Fruit fly (Drosophila melanogaster) whole organism, embryonic: ENCODE measurements around the gene CG2256.

Experiments
- BEAF-32 ChIP-seq: fragments of 200-800 bp; sonication (Bioruptor generic); optimal IDR thresholded peaks from 3 replicates; lab custom pipeline; 2017; ENCODE audit warnings: missing biosample characterization, missing genetic modification characterization, mild to moderate bottlenecking, moderate library complexity, missing genetic modification reagents
- CG10321 ChIP-seq: fragments of 200-800 bp; sonication (Bioruptor generic); IDR thresholded peaks from 2 replicates; pipeline ENCODE4 v1.3.6; 2022; ENCODE audit warnings: missing biosample characterization, missing genetic modification characterization
- CG12942 ChIP-seq: fragments of 200-800 bp; sonication (Bioruptor generic); optimal IDR thresholded peaks from 3 replicates; lab custom pipeline; 2016; ENCODE audit warnings: missing biosample characterization, missing genetic modification characterization
- CG1529 ChIP-seq: fragments of 200-800 bp; sonication (Bioruptor generic); optimal IDR thresholded peaks from 3 replicates; lab custom pipeline; 2018; ENCODE audit warnings: missing biosample characterization, missing genetic modification characterization
- CG1647 ChIP-seq: fragments of 200-800 bp; sonication (Bioruptor generic); optimal IDR thresholded peaks from 3 replicates; lab custom pipeline; 2016; ENCODE audit warnings: missing biosample characterization, missing genetic modification characterization
- CG16813 ChIP-seq: fragments of 200-800 bp; sonication (Bioruptor generic); IDR thresholded peaks from 3 replicates; pipeline ENCODE4 v1.3.6; 2022; ENCODE audit warnings: missing biosample characterization, missing genetic modification characterization; ENCODE audit not compliant: partially characterized antibody
- CG16815 ChIP-seq: fragments of 200-800 bp; sonication (Bioruptor generic); optimal IDR thresholded peaks from 3 replicates; lab custom pipeline; 2017; ENCODE audit warnings: missing biosample characterization, mild to moderate bottlenecking, missing genetic modification characterization
- CG17802 ChIP-seq: fragments of 200-800 bp; sonication (Bioruptor generic); optimal IDR thresholded peaks from 2 replicates; lab custom pipeline; 2018; ENCODE audit warnings: missing biosample characterization, mild to moderate bottlenecking, missing genetic modification characterization, moderate library complexity
- CG17829 ChIP-seq: fragments of 200-800 bp; optimal IDR thresholded peaks from 2 replicates; lab custom pipeline; 2019; ENCODE audit warnings: missing biosample characterization, mild to moderate bottlenecking, missing genetic modification characterization, moderate library complexity
- CG18476 ChIP-seq: fragments of 200-800 bp; sonication (Bioruptor generic); optimal IDR thresholded peaks from 2 replicates; lab custom pipeline; 2016; ENCODE audit warnings: missing biosample characterization, mild to moderate bottlenecking, missing genetic modification characterization
- CG2889 ChIP-seq: fragments of 200-800 bp; sonication (Bioruptor generic); IDR thresholded peaks from 3 replicates; pipeline ENCODE4 v1.3.6; 2022; ENCODE audit warnings: missing biosample characterization, missing genetic modification characterization
- CG3726 ChIP-seq: fragments of 200-800 bp; sonication (Bioruptor generic); IDR thresholded peaks from 3 replicates; pipeline ENCODE4, ENCODE4 v1.3.6; 2022; ENCODE audit warnings: missing biosample characterization, missing genetic modification characterization
- CG3838 ChIP-seq: fragments of 200-800 bp; sonication (Bioruptor generic); optimal IDR thresholded peaks from 3 replicates; lab custom pipeline; 2016; ENCODE audit warnings: missing biosample characterization, missing genetic modification characterization
- CG4404 ChIP-seq: fragments of 200-800 bp; sonication (Bioruptor generic); IDR thresholded peaks from 2 replicates; pipeline ENCODE4 v1.3.6; 2022; ENCODE audit warnings: missing biosample characterization, missing genetic modification characterization
- CG4854 ChIP-seq: fragments of 200-800 bp; sonication (Bioruptor generic); optimal IDR thresholded peaks from 2 replicates; lab custom pipeline; 2016; ENCODE audit warnings: missing biosample characterization, missing genetic modification characterization, inconsistent platforms
- CG6175 ChIP-seq: fragments of 200-800 bp; sonication (Bioruptor generic); IDR thresholded peaks from 3 replicates; pipeline ENCODE4 v1.3.6; 2022; ENCODE audit warnings: missing biosample characterization, missing genetic modification characterization
- CG7987 ChIP-seq: fragments of 200-800 bp; sonication (Bioruptor generic); optimal IDR thresholded peaks from 2 replicates; lab custom pipeline; 2018; ENCODE audit warnings: missing biosample characterization, mild to moderate bottlenecking, missing genetic modification characterization, moderate library complexity
- CG8388 ChIP-seq: fragments of 200-800 bp; sonication (Bioruptor generic); optimal IDR thresholded peaks from 2 replicates; lab custom pipeline; 2019; ENCODE audit warnings: missing biosample characterization, mild to moderate bottlenecking, missing genetic modification characterization, moderate library complexity
- CG8765 ChIP-seq: fragments of 200-800 bp; sonication (Bioruptor generic); IDR thresholded peaks from 2 replicates; pipeline ENCODE4 v1.3.6; 2022; ENCODE audit warnings: missing biosample characterization, missing genetic modification characterization
- CG9609 ChIP-seq: fragments of 200-800 bp; sonication (Bioruptor generic); optimal IDR thresholded peaks from 3 replicates; lab custom pipeline; 2016; ENCODE audit warnings: missing biosample characterization, missing genetic modification characterization
- CoRest ChIP-seq: fragments of 200-800 bp; sonication (Bioruptor generic); optimal IDR thresholded peaks from 3 replicates; lab custom pipeline; 2018; ENCODE audit warnings: missing biosample characterization, mild to moderate bottlenecking, missing genetic modification characterization, moderate library complexity
- Deaf1 ChIP-seq: fragments of 200-800 bp; optimal IDR thresholded peaks from 3 replicates; lab custom pipeline; 2019; ENCODE audit warnings: missing biosample characterization, mild to moderate bottlenecking, missing genetic modification characterization, moderate library complexity
- Dfd ChIP-seq, 2 experiments: fragments of >200 bp; optimal IDR thresholded peaks; 2 replicates each; lab custom pipeline; 2017; ENCODE audit warnings: missing biosample characterization in 2 of 2, missing genetic modification characterization in 2 of 2
- Dip3 ChIP-seq: fragments of 200-800 bp; sonication (Bioruptor generic); optimal IDR thresholded peaks from 3 replicates; lab custom pipeline; 2016; ENCODE audit warnings: missing biosample characterization, missing genetic modification characterization
- HLHmδ ChIP-seq: fragments of 200-800 bp; sonication (Bioruptor generic); optimal IDR thresholded peaks from 2 replicates; lab custom pipeline; 2018; ENCODE audit warnings: missing biosample characterization, mild to moderate bottlenecking, missing genetic modification characterization, moderate library complexity
- Nf-YB ChIP-seq: fragments of 200-800 bp; sonication (Bioruptor generic); optimal IDR thresholded peaks from 3 replicates; lab custom pipeline; 2019; ENCODE audit warnings: missing biosample characterization, mild to moderate bottlenecking, missing genetic modification characterization, moderate library complexity
- Opbp ChIP-seq: fragments of 200-800 bp; sonication (Bioruptor generic); IDR thresholded peaks from 3 replicates; pipeline ENCODE4 v1.3.6; 2022; ENCODE audit warnings: missing biosample characterization, missing genetic modification characterization; ENCODE audit not compliant: partially characterized antibody
- PHDP ChIP-seq: fragments of 200-800 bp; sonication (Bioruptor generic); optimal IDR thresholded peaks from 3 replicates; lab custom pipeline; 2018; ENCODE audit warnings: missing biosample characterization, mild to moderate bottlenecking, missing genetic modification characterization, moderate library complexity
- Sox102F ChIP-seq: fragments of 200-800 bp; sonication (Bioruptor generic); optimal IDR thresholded peaks from 2 replicates; lab custom pipeline; 2018; ENCODE audit warnings: missing biosample characterization, mild to moderate bottlenecking, missing genetic modification characterization, moderate library complexity
- Stat92E ChIP-seq, 3 experiments: fragments of >200 bp in 2 of 3; fragments of 200-800 bp in 1 of 3; sonication (Bioruptor generic) in 1 of 3; optimal IDR thresholded peaks; 2 replicates each; lab custom pipeline; 2017 to 2019; ENCODE audit warnings: missing biosample characterization in 3 of 3, missing genetic modification characterization in 3 of 3, mild to moderate bottlenecking in 1 of 3, moderate library complexity in 1 of 3
- Xbp1 ChIP-seq: fragments of 200-800 bp; sonication (Bioruptor generic); optimal IDR thresholded peaks from 3 replicates; lab custom pipeline; 2016; ENCODE audit warnings: missing biosample characterization, mild to moderate bottlenecking, missing genetic modification characterization
- aop ChIP-seq: fragments of 200-800 bp; sonication (Bioruptor generic); IDR thresholded peaks from 2 replicates; pipeline ENCODE4 v1.3.6; 2022; ENCODE audit warnings: missing biosample characterization, missing genetic modification characterization
- ap ChIP-seq: fragments of 200-800 bp; sonication (Bioruptor generic); IDR thresholded peaks from 2 replicates; pipeline ENCODE4 v1.3.6; 2022; ENCODE audit warnings: missing biosample characterization, missing genetic modification characterization
- br ChIP-seq: fragments of >200 bp; optimal IDR thresholded peaks from 2 replicates; lab custom pipeline; 2017
- crol ChIP-seq: fragments of 200-800 bp; sonication (Bioruptor generic); IDR thresholded peaks from 2 replicates; pipeline ENCODE4 v1.3.6; 2022; ENCODE audit warnings: missing biosample characterization, missing genetic modification characterization
- disco-r ChIP-seq: fragments of 200-800 bp; sonication (Bioruptor generic); optimal IDR thresholded peaks from 2 replicates; lab custom pipeline; 2016; ENCODE audit warnings: missing biosample characterization, missing genetic modification characterization
- exex ChIP-seq: fragments of 200-800 bp; sonication (Bioruptor generic); optimal IDR thresholded peaks from 4 replicates; lab custom pipeline; 2018; ENCODE audit warnings: missing biosample characterization, mild to moderate bottlenecking, missing genetic modification characterization, moderate library complexity
- gsb ChIP-seq: fragments of 200-800 bp; sonication (Bioruptor generic); IDR thresholded peaks from 2 replicates; pipeline ENCODE4 v1.3.6; 2022; ENCODE audit warnings: missing biosample characterization, missing genetic modification characterization
- ind ChIP-seq: fragments of 200-800 bp; sonication (Bioruptor generic); optimal IDR thresholded peaks from 3 replicates; lab custom pipeline; 2016; ENCODE audit warnings: missing biosample characterization, missing genetic modification characterization
- knrl ChIP-seq: fragments of 200-800 bp; sonication (Bioruptor generic); IDR thresholded peaks from 3 replicates; pipeline ENCODE4 v1.3.6; 2022; ENCODE audit warnings: missing biosample characterization, missing genetic modification characterization; ENCODE audit not compliant: partially characterized antibody
- lbe ChIP-seq: fragments of 200-800 bp; sonication (Bioruptor generic); optimal IDR thresholded peaks from 2 replicates; lab custom pipeline; 2016; ENCODE audit warnings: missing biosample characterization, mild to moderate bottlenecking, missing genetic modification characterization
- lilli ChIP-seq: fragments of 200-800 bp; sonication (Bioruptor generic); optimal IDR thresholded peaks from 3 replicates; lab custom pipeline; 2016; ENCODE audit warnings: missing biosample characterization, missing genetic modification characterization
- lmd ChIP-seq: fragments of 200-800 bp; sonication (Bioruptor generic); IDR thresholded peaks from 2 replicates; pipeline ENCODE4 v1.3.6; 2022; ENCODE audit warnings: missing biosample characterization, missing genetic modification characterization
- phol ChIP-seq: fragments of 200-800 bp; sonication (Bioruptor generic); optimal IDR thresholded peaks from 3 replicates; lab custom pipeline; 2018; ENCODE audit warnings: missing biosample characterization, mild to moderate bottlenecking, missing genetic modification characterization, moderate library complexity
- pros ChIP-seq: fragments of 200-800 bp; sonication (Bioruptor generic); optimal IDR thresholded peaks from 3 replicates; lab custom pipeline; 2019; ENCODE audit warnings: missing biosample characterization, mild to moderate bottlenecking, missing genetic modification characterization, moderate library complexity
- sim ChIP-seq: fragments of 200-800 bp; sonication (Bioruptor generic); IDR thresholded peaks from 2 replicates; pipeline ENCODE4 v1.3.6; 2022; ENCODE audit warnings: missing biosample characterization, missing genetic modification characterization
- sqz ChIP-seq: fragments of 200-800 bp; sonication (Bioruptor generic); optimal IDR thresholded peaks from 3 replicates; lab custom pipeline; 2018; ENCODE audit warnings: missing biosample characterization, mild to moderate bottlenecking, missing genetic modification characterization
- tna ChIP-seq: fragments of 200-800 bp; sonication (Bioruptor generic); IDR thresholded peaks from 2 replicates; pipeline ENCODE4 v1.3.6; 2022; ENCODE audit warnings: missing biosample characterization, missing genetic modification characterization; ENCODE audit not compliant: partially characterized antibody
- yki ChIP-seq: fragments of >200 bp; optimal IDR thresholded peaks from 3 replicates; lab custom pipeline; 2018

CG2256 gene

dm6 chrX:8092075-8092682 is 5.2 kb upstream of the CG2256 start (continued):
- peak in 1 of 3 experiments; percentile 90 for TF ChIP-seq Stat92E (GFP tag; optimal IDR thresholded peaks at IDR 0.05; lab: Kevin White, UChicago)
- TF ChIP-seq Deaf1 (tag; lab: Kevin White, UChicago), result peak; percentile 81
- peak; percentile 92 for TF ChIP-seq CG12942 (GFP tag; lab: Kevin White, UChicago)
- TF ChIP-seq CG2889 (GFP tag; lab: Robert Waterston, UW), result peak; percentile 82
- TF ChIP-seq CG3838 (GFP tag; lab: Kevin White, UChicago), result peak; percentile 73
- TF ChIP-seq aop (GFP tag; lab: Robert Waterston, UW), result 0 out of 2 replicates have a peak, but pooled peaks have one; percentile 8
- TF ChIP-seq CG1529, result peak; percentile 93
- peak; percentile 86 for TF ChIP-seq ap
- TF ChIP-seq Dip3 (GFP tag; lab: Kevin White, UChicago), result peak; percentile 69
- TF ChIP-seq CG4854, result peak; percentile 72
- TF ChIP-seq tna (GFP tag; lab: Robert Waterston, UW), result no peak
- peak; percentile 95 for TF ChIP-seq crol
- peak; percentile 89 for TF ChIP-seq lilli (GFP tag; lab: Kevin White, UChicago)
- peak; percentile 95 for TF ChIP-seq Sox102F
- peak; percentile 95 for TF ChIP-seq sqz
- TF ChIP-seq CG17802 (tag; lab: Kevin White, UChicago), result peak; percentile 55
- TF ChIP-seq CG8765 (GFP tag; lab: Robert Waterston, UW), result peak; percentile 40; the same call in 1 of the 2 replicates
- peak; percentile 96 for TF ChIP-seq CG17829 (tag; lab: Kevin White, UChicago)
- peak; percentile 95 for TF ChIP-seq lmd
- peak; percentile 34 for TF ChIP-seq yki
- no peak for TF ChIP-seq br (lab: Kevin White, UChicago)
- TF ChIP-seq lbe (GFP tag; lab: Kevin White, UChicago), result peak; percentile 60
- TF ChIP-seq Xbp1, result peak; percentile 94
- peak; percentile 91 for TF ChIP-seq CG18476 (GFP tag; lab: Kevin White, UChicago)
- TF ChIP-seq sim (GFP tag; lab: Robert Waterston, UW), result peak; percentile 55; the same call in 1 of the 2 replicates
- TF ChIP-seq CG10321, result peak; percentile 63; the same call in 1 of the 2 replicates
- TF ChIP-seq BEAF-32 (GFP tag; lab: Kevin White, UChicago), result peak; percentile 6
- TF ChIP-seq CG7987, result peak; percentile 60
- TF ChIP-seq pros (GFP tag; lab: Kevin White, UChicago), result peak; percentile 66
- peak; percentile 68 for TF ChIP-seq CG6175 (GFP tag; lab: Robert Waterston, UW)
- peak; percentile 78 for TF ChIP-seq CG9609 (GFP tag; lab: Kevin White, UChicago)
- peak; percentile 91 for TF ChIP-seq CG8388
- TF ChIP-seq CG1647 (GFP tag; lab: Kevin White, UChicago), result peak; percentile 71
- peak; percentile 69 for TF ChIP-seq disco-r (GFP tag; lab: Kevin White, UChicago)
- no peak for TF ChIP-seq Dfd (GFP tag; optimal IDR thresholded peaks at IDR 0.05; lab: Kevin White, UChicago)
- peak; percentile 78; the same call in 1 of the 2 replicates for TF ChIP-seq CG4404 (GFP tag; lab: Robert Waterston, UW)
- peak; percentile 87 for TF ChIP-seq CG16815 (GFP tag; lab: Kevin White, UChicago)
- peak; percentile 84 for TF ChIP-seq Nf-YB (GFP tag; lab: Kevin White, UChicago)
- peak; percentile 96 for TF ChIP-seq PHDP
- TF ChIP-seq HLHmδ, result no peak
- peak; percentile 67; the same call in 1 of the 3 replicates for TF ChIP-seq CG3726 (GFP tag; lab: Robert Waterston, UW)
- TF ChIP-seq gsb, result peak; percentile 86
- TF ChIP-seq knrl (GFP tag; lab: Robert Waterston, UW), result no peak
- TF ChIP-seq exex (tag; lab: Kevin White, UChicago), result peak; percentile 82
- TF ChIP-seq CoRest, result peak; percentile 98
- peak; percentile 93 for TF ChIP-seq ind (GFP tag; lab: Kevin White, UChicago)
- no peak for TF ChIP-seq CG16813
- TF ChIP-seq Opbp, result no peak
- TF ChIP-seq phol (tag; lab: Kevin White, UChicago), result peak; percentile 95
